Fruit fly (Drosophila melanogaster) whole organism: ENCODE data around the gene Gr93c.

Experiments used
- CG8478 ChIP-seq: fragments of >200 bp; optimal IDR thresholded peaks from 2 replicates; lab custom pipeline; 2018; ENCODE audit warnings: inconsistent platforms
- Dll ChIP-seq: fragments of >200 bp; optimal IDR thresholded peaks from 2 replicates; lab custom pipeline; 2017
- EcR ChIP-seq, 2 experiments: fragments of >200 bp; optimal IDR thresholded peaks; 2 replicates each; lab custom pipeline; 2017; ENCODE audit warnings: missing biosample characterization in 2 of 2, missing genetic modification characterization in 2 of 2, missing genetic modification reagents in 2 of 2
- pan ChIP-seq: fragments of >200 bp; optimal IDR thresholded peaks from 2 replicates; lab custom pipeline; 2017
- psq ChIP-seq: fragments of >200 bp; optimal IDR thresholded peaks from 2 replicates; lab custom pipeline; 2017
- usp ChIP-seq: fragments of >200 bp; optimal IDR thresholded peaks from 2 replicates; lab custom pipeline; 2017; ENCODE audit warnings: missing biosample characterization, missing genetic modification characterization, mixed read lengths

Gr93c gene

DNA sequence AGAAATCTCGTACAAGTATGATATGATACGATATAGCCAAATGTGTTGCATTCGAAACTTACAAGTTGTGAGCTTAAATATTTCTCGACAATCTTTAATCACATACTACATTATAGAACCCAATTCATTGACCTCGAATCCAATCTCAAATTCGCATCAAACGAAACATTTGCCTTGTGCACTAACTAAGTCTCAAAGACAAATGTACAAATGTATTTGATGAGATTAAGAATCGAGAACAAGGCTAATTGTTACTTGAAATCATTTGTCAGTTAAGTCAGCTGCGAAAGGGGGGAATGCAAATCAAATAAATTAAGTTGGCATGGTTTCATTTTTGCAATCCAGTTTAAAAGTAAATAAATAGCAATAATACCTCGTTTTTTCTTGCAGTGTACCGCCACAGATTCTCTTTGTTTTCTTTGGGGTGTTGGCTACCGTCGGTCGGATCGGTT, 6.5 kb downstream of the Gr93c start:
- TF ChIP-seq Dll (no peak), EcR (GFP tag; optimal IDR thresholded peaks at IDR 0.05; lab: Kevin White, UChicago) (no peak), psq (lab: Kevin White, UChicago) (no peak), CG8478 (lab: Kevin White, UChicago) (no peak), usp (GFP tag; lab: Kevin White, UChicago) (no peak), pan (lab: Kevin White, UChicago) (no peak)

DNA sequence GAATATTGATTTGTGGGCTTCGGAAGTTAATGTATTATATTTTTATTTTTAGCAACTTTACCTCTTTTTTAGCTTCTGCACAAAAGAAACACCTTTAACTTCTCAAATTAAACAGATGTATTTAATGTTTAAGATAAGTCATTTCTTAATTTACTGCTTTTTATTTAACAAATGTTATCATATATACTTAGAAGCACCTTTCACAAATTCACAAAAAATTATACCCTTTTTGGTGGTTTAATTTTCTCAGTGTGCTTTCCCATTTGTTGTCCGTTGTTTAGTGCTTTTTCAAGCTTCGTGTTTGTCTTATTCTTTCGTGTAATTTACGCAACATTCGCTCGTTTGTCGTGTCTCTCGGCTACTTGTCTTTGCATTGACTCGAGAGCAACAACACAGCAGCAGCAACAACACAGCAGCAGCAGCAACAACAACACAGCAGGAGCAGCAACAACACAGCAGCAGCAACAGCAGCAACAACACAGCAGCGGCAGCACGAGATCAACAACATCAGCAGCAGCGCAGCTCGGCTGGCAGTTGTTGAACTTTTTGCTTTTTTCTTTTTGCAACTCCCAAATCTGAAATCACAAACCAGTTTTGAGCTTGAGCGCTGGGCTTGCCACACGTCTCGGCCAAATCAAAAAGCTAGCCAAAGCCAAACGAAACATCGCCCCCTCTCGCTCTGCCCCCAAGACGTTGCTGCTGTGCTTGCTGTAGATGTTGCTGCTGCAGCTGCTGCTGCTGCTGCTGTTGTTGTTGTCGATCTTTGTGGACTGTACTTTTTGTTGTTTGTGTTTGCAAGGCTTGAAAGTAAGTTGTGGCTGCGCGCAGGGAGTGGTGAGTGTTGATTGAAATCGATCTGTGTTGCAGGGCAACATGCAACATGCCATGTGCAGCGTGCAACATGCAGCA, 7.7 kb downstream of the Gr93c start:
- peak in 1 of 2 experiments; percentile 89 for TF ChIP-seq EcR (GFP tag; optimal IDR thresholded peaks at IDR 0.05; lab: Kevin White, UChicago)
- no peak for TF ChIP-seq Dll
- TF ChIP-seq psq (lab: Kevin White, UChicago) = no peak
- no peak for TF ChIP-seq CG8478 (lab: Kevin White, UChicago)

DNA sequence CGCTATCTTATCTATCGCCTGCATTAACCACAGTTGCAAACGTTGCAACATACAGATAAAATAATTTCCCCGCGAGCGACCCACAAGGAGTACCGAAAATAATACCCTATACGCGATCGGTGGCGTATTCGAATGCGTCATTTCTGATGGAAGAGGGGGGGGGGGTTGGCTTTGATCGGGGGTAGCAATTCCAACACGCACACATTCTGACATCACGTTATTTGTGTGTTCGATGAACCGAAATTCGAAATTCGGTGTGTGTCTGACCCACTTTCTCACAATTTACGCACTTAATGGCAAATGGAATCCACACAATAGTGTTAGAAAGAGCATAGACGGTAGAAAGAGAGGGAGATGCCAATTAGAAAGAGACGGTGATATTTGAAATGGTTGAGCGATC, 8.5 kb downstream of the Gr93c start:
- no peak for TF ChIP-seq pan (lab: Kevin White, UChicago)
- no peak for TF ChIP-seq Dll
- no peak for TF ChIP-seq CG8478 (lab: Kevin White, UChicago)
- TF ChIP-seq usp (GFP tag; lab: Kevin White, UChicago) = no peak
- TF ChIP-seq EcR (GFP tag; optimal IDR thresholded peaks at IDR 0.05; lab: Kevin White, UChicago) = no peak
- TF ChIP-seq psq (lab: Kevin White, UChicago) = no peak

- TF ChIP-seq EcR (GFP tag; optimal IDR thresholded peaks at IDR 0.05; lab: Kevin White, UChicago) (no peak), CG8478 (lab: Kevin White, UChicago) (no peak), Dll (no peak)
Observed at dm6 chr3R:21836201-21836504, 8.9 kb downstream of the Gr93c start.

DNA sequence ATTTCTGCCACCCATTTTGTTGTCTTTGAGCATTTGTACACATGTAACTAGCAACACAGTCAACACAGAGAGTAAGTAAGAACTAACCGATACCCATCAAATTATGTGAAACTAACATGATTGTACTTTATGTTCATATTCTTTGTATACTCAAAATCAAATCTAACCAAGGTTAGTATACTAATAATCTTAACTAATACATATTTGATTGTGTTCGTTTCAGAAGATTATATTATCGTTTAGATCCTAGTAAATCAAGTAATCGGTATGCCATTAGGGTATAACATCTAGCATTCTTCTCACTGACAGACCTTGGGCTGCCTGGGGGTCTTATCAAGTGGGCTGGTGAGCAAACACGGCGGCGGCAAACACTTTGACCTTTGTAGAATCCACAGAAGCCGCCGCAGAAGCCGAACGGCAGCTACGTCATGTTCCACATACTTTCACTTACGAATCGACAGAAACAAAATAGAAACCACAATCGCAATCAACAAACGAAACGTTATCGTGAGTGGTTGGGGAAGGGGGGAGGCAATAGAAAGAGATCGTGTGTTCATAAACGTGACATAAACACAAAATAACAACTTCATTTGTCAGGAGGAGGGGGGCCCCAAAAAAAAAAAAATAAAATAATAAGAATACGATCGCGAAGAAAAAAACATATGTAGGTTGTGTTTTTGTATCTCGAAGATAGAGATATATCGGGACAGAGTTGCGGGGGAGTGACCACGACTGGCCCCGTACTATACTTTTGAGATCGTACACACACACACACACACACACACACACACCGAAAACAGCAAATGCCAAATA, 9.5 kb downstream of the Gr93c start:
- TF ChIP-seq pan (lab: Kevin White, UChicago) (no peak), Dll (no peak), usp (GFP tag; lab: Kevin White, UChicago) (no peak), EcR (GFP tag; optimal IDR thresholded peaks at IDR 0.05; lab: Kevin White, UChicago) (no peak), CG8478 (lab: Kevin White, UChicago) (no peak), psq (lab: Kevin White, UChicago) (no peak)

DNA sequence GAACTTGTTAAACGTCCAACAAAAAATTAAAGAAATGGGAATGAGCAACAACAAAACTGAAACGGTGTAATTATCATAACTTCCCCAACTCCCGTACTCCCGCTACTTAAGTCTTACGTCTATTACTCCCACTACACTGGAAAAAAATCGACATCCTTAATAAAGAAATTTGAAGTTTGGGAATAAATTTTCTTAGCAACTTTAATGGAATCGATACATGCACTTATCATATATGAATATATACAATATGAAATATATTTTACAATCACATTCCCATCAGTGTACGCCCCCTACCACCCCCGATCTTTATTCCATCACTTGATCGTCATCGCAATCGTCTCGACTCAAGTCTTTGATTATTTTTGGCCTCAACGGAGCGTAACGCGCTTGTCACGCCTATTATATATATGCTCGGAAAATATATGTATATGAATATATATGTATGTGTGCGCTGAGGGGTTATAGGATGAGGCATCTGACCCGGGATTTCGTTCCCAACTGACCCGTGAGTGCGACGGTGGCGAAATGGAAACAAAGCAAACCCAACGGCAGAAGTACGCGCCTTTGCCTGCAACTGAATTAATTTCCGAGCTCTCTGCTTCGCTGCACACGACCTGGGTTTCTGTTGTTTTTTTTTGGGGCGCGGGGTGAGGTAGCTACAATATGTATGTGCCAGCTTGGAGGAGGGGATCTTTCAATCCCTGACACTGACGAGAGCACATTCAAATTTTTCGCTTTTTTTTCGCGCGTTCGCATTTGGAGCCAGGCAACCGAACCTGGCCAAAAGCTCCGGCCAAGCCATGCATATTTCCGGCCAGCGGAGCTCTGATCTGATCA, 10.6 kb downstream of the Gr93c start:
- TF ChIP-seq psq (lab: Kevin White, UChicago) (no peak), Dll (no peak), pan (lab: Kevin White, UChicago) (no peak), usp (GFP tag; lab: Kevin White, UChicago) (no peak), EcR (GFP tag; optimal IDR thresholded peaks at IDR 0.05; lab: Kevin White, UChicago) (no peak), CG8478 (lab: Kevin White, UChicago) (no peak)

dm6 chr3R:21832203-21832602, 12.9 kb downstream of the Gr93c start, which contains the start of gene Gr93a:
Gene Gr93a (plus strand): TSS chr3R:21832503.
- TF ChIP-seq Dll = no peak

DNA sequence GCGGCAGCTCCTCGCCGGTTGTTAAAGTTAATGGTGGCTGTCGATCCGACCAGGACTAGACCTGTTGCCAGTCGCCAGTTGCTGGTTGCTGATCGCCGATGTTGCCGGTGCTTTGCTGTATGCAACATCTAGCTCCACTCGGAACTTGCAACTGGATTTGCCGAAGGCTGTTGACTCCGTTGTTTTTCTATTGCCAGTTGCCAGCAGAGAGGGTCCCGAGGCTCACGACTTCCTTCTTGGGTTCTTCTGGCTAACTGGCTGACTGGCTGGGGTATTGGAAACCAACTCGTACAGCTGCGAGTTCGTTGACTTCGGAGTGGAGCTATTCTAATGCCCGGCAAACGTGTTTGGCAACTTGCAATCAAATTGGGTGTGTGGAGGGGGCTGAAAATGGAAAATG, 14.0 kb downstream of the Gr93c start:
- TF ChIP-seq pan (lab: Kevin White, UChicago) = no peak
- peak in 1 of 2 experiments; percentile 94 for TF ChIP-seq EcR (GFP tag; optimal IDR thresholded peaks at IDR 0.05; lab: Kevin White, UChicago)

DNA sequence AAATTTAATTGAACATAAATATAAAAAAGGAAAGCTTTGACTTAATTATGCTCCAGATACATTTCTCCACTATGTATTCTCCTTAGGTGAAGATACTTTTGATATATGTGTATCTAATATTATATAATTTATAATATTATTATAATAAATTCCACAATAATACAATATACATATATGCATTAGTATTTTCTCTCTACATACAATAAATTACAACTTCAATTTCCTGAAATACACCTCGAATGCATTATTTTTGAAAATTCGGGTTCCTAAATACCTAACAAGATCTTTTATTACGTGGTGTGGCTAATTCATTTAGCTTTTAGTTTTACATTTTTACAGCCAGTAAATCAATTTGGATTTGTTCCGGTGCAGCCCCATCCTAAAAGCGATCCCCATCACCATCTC, 14.8 kb downstream of the Gr93c start:
- no peak for TF ChIP-seq psq (lab: Kevin White, UChicago)
- TF ChIP-seq pan (lab: Kevin White, UChicago) = no peak
- TF ChIP-seq Dll = no peak
- no peak for TF ChIP-seq EcR (GFP tag; optimal IDR thresholded peaks at IDR 0.05; lab: Kevin White, UChicago)
- no peak for TF ChIP-seq CG8478 (lab: Kevin White, UChicago)
- no peak for TF ChIP-seq usp (GFP tag; lab: Kevin White, UChicago)

DNA sequence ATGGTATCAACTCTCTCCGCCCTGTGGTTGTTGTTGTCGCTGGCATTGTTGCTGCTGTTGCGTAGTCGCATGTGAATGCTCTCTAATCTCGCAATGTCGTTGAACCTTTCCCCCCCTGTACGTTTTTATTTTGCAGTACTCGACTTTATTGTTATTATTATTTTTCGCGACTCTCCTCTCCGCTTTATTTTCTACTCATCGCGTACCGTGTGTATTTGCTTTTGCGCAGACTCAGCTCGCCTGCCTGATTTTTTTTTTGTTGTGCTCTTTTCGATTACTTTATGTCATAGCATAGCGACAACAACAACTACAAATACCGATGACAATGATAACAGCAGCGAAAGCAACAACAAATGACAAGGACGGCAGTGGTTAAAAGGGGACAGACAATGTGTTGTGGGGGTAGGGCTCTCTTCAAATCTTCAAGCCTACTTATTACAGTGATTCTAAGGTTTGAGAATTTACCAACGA, 15.5 kb downstream of the Gr93c start:
- no peak for TF ChIP-seq CG8478 (lab: Kevin White, UChicago)
- TF ChIP-seq EcR (GFP tag; optimal IDR thresholded peaks at IDR 0.05; lab: Kevin White, UChicago) = peak; percentile 95 to 98

- TF ChIP-seq CG8478 (lab: Kevin White, UChicago) = no peak
- no peak for TF ChIP-seq usp (GFP tag; lab: Kevin White, UChicago)
- no peak for TF ChIP-seq psq (lab: Kevin White, UChicago)
- no peak for TF ChIP-seq EcR (GFP tag; optimal IDR thresholded peaks at IDR 0.05; lab: Kevin White, UChicago)
Observed at dm6 chr3R:21828785-21829486, 16.1 kb downstream of the Gr93c start.
